Worm (Caenorhabditis elegans): ENCODE results near the gene C23H5.15.

Gene C23H5.15

ce11 chrIV:2137478-2137877 lies 34.8 kb upstream of the C23H5.15 start:
- TF ChIP-seq lsl-1 (GFP tag; optimal IDR thresholded peaks at IDR 0.05) (no peak), C17E4.6 (GFP tag; IDR thresholded peaks at IDR 0.05) (no peak), unc-62 (GFP tag; optimal IDR thresholded peaks at IDR 0.05) (no peak), ztf-22 (GFP tag; optimal IDR thresholded peaks at IDR 0.05) (no peak), ceh-58 (GFP tag; IDR thresholded peaks at IDR 0.05) (no peak), B0336.3 (GFP tag; IDR thresholded peaks at IDR 0.05) (no peak), egl-44 (GFP tag; IDR thresholded peaks at IDR 0.05) (no peak), F33H1.4 (GFP tag; IDR thresholded peaks at IDR 0.05) (no peak), madf-8 (GFP tag; conservative IDR thresholded peaks at IDR 0.05) (no peak), nhr-27 (tag; optimal IDR thresholded peaks at IDR 0.05) (no peak), ztf-28 (GFP tag; IDR thresholded peaks at IDR 0.05) (no peak), nfya-2 (GFP tag; IDR thresholded peaks at IDR 0.05) (no peak)

- no peak for TF ChIP-seq ets-4 (GFP tag; optimal IDR thresholded peaks at IDR 0.05)
- no peak for TF ChIP-seq tlf-1 (GFP tag; optimal IDR thresholded peaks at IDR 0.05)
- TF ChIP-seq B0035.1 (tag; optimal IDR thresholded peaks at IDR 0.05) = no peak
- no peak for TF ChIP-seq ztf-28 (GFP tag; IDR thresholded peaks at IDR 0.05)
- no peak for TF ChIP-seq nhr-80 (tag; optimal IDR thresholded peaks at IDR 0.05)
Measured at ce11 chrIV:2136607-2137006, 33.9 kb upstream of the C23H5.15 start, which contains the start of gene test-1. Gene test-1 (plus strand): TSS chrIV:2136951.

ce11 chrIV:2135880-2136279 lies 33.2 kb upstream of the C23H5.15 start:
- TF ChIP-seq madf-6 (GFP tag; IDR thresholded peaks at IDR 0.05) (peak; percentile 60), rcor-1 (GFP tag; IDR thresholded peaks at IDR 0.05) (peak; percentile 9; the same call in 1 of the 2 replicates), dox-1 (GFP tag; IDR thresholded peaks at IDR 0.05) (peak; percentile 91), ceh-100 (GFP tag; IDR thresholded peaks at IDR 0.05) (peak; percentile 68), Y53F4B.3 (GFP tag; IDR thresholded peaks at IDR 0.05) (0 out of 2 replicates have a peak, but pooled peaks have one; percentile 13), hsf-1 (GFP tag; IDR thresholded peaks at IDR 0.05) (peak; percentile 98), egrh-3 (GFP tag; IDR thresholded peaks at IDR 0.05) (peak; percentile 17; the same call in 1 of the 2 replicates), Y56A3A.18 (GFP tag; IDR thresholded peaks at IDR 0.05) (0 out of 2 replicates have a peak, but pooled peaks have one; percentile 74), nfyb-1 (GFP tag; IDR thresholded peaks at IDR 0.05) (0 out of 2 replicates have a peak, but pooled peaks have one; percentile 26), ceh-40 (GFP tag; IDR thresholded peaks at IDR 0.05) (0 out of 2 replicates have a peak, but pooled peaks have one; percentile 60), ekl-4 (GFP tag; IDR thresholded peaks at IDR 0.05) (peak; percentile 79)

ce11 chrIV:2133431-2133940 lies 30.8 kb upstream of the C23H5.15 start, which contains the start of gene C23H5.12:
Gene C23H5.12 (plus strand): TSS chrIV:2133481.
- TF ChIP-seq snpc-4 (GFP tag; optimal IDR thresholded peaks at IDR 0.05) (no peak), snpc-4 (tag; optimal IDR thresholded peaks at IDR 0.05) (no peak), cebp-2 (GFP tag; IDR thresholded peaks at IDR 0.05) (no peak), lin-35 (GFP tag; optimal IDR thresholded peaks at IDR 0.05) (no peak), fkh-3 (tag; optimal IDR thresholded peaks at IDR 0.05) (no peak), ceh-27 (GFP tag; optimal IDR thresholded peaks at IDR 0.05) (no peak), Y56A3A.18 (GFP tag; IDR thresholded peaks at IDR 0.05) (no peak), ekl-4 (GFP tag; IDR thresholded peaks at IDR 0.05) (no peak), snpc-3.4 (tag; optimal IDR thresholded peaks at IDR 0.05) (no peak), zfh-2 (GFP tag; conservative IDR thresholded peaks at IDR 0.05) (no peak), bed-2 (GFP tag; IDR thresholded peaks at IDR 0.05) (no peak), F22D6.2 (tag; optimal IDR thresholded peaks at IDR 0.05) (no peak)

Measured in whole organism, young adult.